Fruit fly (Drosophila melanogaster) whole organism, embryonic: Measurements from ENCODE around the gene Kua.

Experiments used
- Abd-B ChIP-seq: fragments of 200-800 bp; sonication (Bioruptor generic); optimal IDR thresholded peaks from 2 replicates; lab custom pipeline; 2018; ENCODE audit warnings: missing biosample characterization, mild to moderate bottlenecking, missing genetic modification characterization, moderate library complexity
- CG8478 ChIP-seq: fragments of >200 bp; optimal IDR thresholded peaks from 2 replicates; lab custom pipeline; 2018
- HmgZ ChIP-seq: fragments of 200-800 bp; sonication (Bioruptor generic); optimal IDR thresholded peaks from 2 replicates; lab custom pipeline; 2018; ENCODE audit warnings: missing biosample characterization, mild to moderate bottlenecking, missing genetic modification characterization
- Hr39 ChIP-seq: fragments of >200 bp; optimal IDR thresholded peaks from 2 replicates; lab custom pipeline; 2017
- MESR4 ChIP-seq: fragments of 200-800 bp; sonication (Bioruptor generic); optimal IDR thresholded peaks from 2 replicates; lab custom pipeline; 2018; ENCODE audit warnings: missing biosample characterization, mild to moderate bottlenecking, missing genetic modification characterization, moderate library complexity
- Mad ChIP-seq: fragments of 200-800 bp; sonication (Bioruptor generic); optimal IDR thresholded peaks from 2 replicates; lab custom pipeline; 2016; ENCODE audit warnings: missing biosample characterization, missing genetic modification characterization
- dmrt99B ChIP-seq: fragments of 200-800 bp; sonication (Bioruptor generic); optimal IDR thresholded peaks from 2 replicates; lab custom pipeline; 2018; ENCODE audit warnings: missing biosample characterization, mild to moderate bottlenecking, missing genetic modification characterization, moderate library complexity
- dysf ChIP-seq: fragments of 200-800 bp; sonication (Bioruptor generic); IDR thresholded peaks from 3 replicates; pipeline ENCODE4 v1.3.6; 2022; ENCODE audit warnings: missing biosample characterization, missing genetic modification characterization
- ind ChIP-seq: fragments of 200-800 bp; sonication (Bioruptor generic); optimal IDR thresholded peaks from 3 replicates; lab custom pipeline; 2016; ENCODE audit warnings: missing biosample characterization, missing genetic modification characterization
- lola ChIP-seq, 3 experiments: fragments of >200 bp in 2 of 3; fragments of 200-800 bp in 1 of 3; sonication (Bioruptor generic) in 1 of 3; optimal IDR thresholded peaks; 2 replicates each; lab custom pipeline; 2017 to 2019; ENCODE audit warnings: missing biosample characterization in 3 of 3, missing genetic modification characterization in 3 of 3, mild to moderate bottlenecking in 1 of 3, moderate library complexity in 1 of 3
- trem ChIP-seq: fragments of 200-800 bp; optimal IDR thresholded peaks from 3 replicates; lab custom pipeline; 2019; ENCODE audit warnings: missing biosample characterization, mild to moderate bottlenecking, missing genetic modification characterization, moderate library complexity
- tx ChIP-seq: fragments of 200-800 bp; sonication (Bioruptor generic); optimal IDR thresholded peaks from 2 replicates; lab custom pipeline; 2016; ENCODE audit warnings: missing biosample characterization, missing genetic modification characterization
- usp ChIP-seq: fragments of >200 bp; optimal IDR thresholded peaks from 2 replicates; lab custom pipeline; 2017; ENCODE audit warnings: missing biosample characterization, missing genetic modification characterization

DNA sequence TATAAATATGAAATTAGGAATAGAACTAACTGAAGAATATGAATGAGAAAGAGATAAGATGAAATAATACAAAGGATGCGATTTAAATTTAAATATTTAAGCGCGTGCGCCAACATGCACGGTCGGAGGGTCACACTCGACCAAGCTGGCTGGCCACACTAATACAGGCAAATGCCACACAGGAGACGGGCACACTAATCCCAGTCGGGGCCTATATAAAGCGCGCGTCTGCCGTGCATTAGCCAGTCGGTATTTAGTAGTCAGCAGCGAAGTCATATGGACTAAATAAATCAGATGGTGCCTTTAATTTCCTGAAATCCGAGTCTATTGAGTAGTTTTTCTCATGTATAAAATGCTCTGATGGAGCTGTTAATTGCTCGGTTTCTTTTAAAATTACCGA, 51.0 kb downstream of the Kua start:
- TF ChIP-seq HmgZ (tag; lab: Kevin White, UChicago) (peak; percentile 27), Abd-B (no peak), lola (GFP tag; optimal IDR thresholded peaks at IDR 0.05; lab: Kevin White, UChicago) (no peak), CG8478 (lab: Kevin White, UChicago) (no peak), tx (GFP tag; lab: Kevin White, UChicago) (no peak), usp (GFP tag; lab: Kevin White, UChicago) (no peak), dmrt99B (tag; lab: Kevin White, UChicago) (no peak), Mad (GFP tag; lab: Kevin White, UChicago) (no peak), Hr39 (no peak), ind (GFP tag; lab: Kevin White, UChicago) (no peak), trem (peak; percentile 44), dysf (GFP tag; lab: Robert Waterston, UW) (no peak), MESR4 (GFP tag; lab: Kevin White, UChicago) (no peak)
